Worm (Caenorhabditis elegans): ENCODE measurements around the gene Y36E3A.2.

Gene Y36E3A.2

ce11 chrV:15444188-15444587, 18.3 kb downstream of the Y36E3A.2 start, which contains the start of gene T26H5.11:
Gene T26H5.11 (minus strand): TSS chrV:15444288.
- no peak for TF ChIP-seq crh-2 (tag; optimal IDR thresholded peaks at IDR 0.05)
- TF ChIP-seq unc-55 (GFP tag; optimal IDR thresholded peaks at IDR 0.05): no peak
- TF ChIP-seq R02D3.7 (tag; optimal IDR thresholded peaks at IDR 0.05): no peak
- no peak for TF ChIP-seq ceh-16 (tag; optimal IDR thresholded peaks at IDR 0.05)
- TF ChIP-seq F13H6.1 (tag; optimal IDR thresholded peaks at IDR 0.05): no peak
- no peak for TF ChIP-seq nhr-25 (tag; optimal IDR thresholded peaks at IDR 0.05)
- no peak for TF ChIP-seq ztf-4 (tag; optimal IDR thresholded peaks at IDR 0.05)
- no peak for TF ChIP-seq Y55F3AM.14 (GFP tag; optimal IDR thresholded peaks at IDR 0.05)
- no peak for TF ChIP-seq gmeb-1 (tag; optimal IDR thresholded peaks at IDR 0.05)
- no peak for TF ChIP-seq elt-3 (tag; optimal IDR thresholded peaks at IDR 0.05)

- peak; percentile 29 for TF ChIP-seq fos-1 (tag; optimal IDR thresholded peaks at IDR 0.05)
- TF ChIP-seq mab-5 (tag; optimal IDR thresholded peaks at IDR 0.05): no peak
Observed at ce11 chrV:15444615-15445014, 18.8 kb downstream of the Y36E3A.2 start, which contains the start of gene T26H5.9. Gene T26H5.9 (plus strand): TSS chrV:15444916.

ce11 chrV:15445437-15445836, 19.6 kb downstream of the Y36E3A.2 start, which contains the start of gene srh-239:
Gene srh-239 (plus strand): TSS chrV:15445737.
- TF ChIP-seq F13H6.1 (tag; optimal IDR thresholded peaks at IDR 0.05): no peak
- TF ChIP-seq C34F6.9 (tag; optimal IDR thresholded peaks at IDR 0.05): no peak
- no peak for TF ChIP-seq nhr-23 (tag; optimal IDR thresholded peaks at IDR 0.05)
- no peak for TF ChIP-seq nhr-12 (tag; optimal IDR thresholded peaks at IDR 0.05)
- TF ChIP-seq lin-13 (GFP tag; optimal IDR thresholded peaks at IDR 0.05): no peak
- TF ChIP-seq ama-1 (optimal IDR thresholded peaks at IDR 0.05): no peak
- TF ChIP-seq gmeb-1 (tag; optimal IDR thresholded peaks at IDR 0.05): no peak
- TF ChIP-seq mbf-1 (tag; optimal IDR thresholded peaks at IDR 0.05): no peak
- no peak for TF ChIP-seq zag-1 (tag; optimal IDR thresholded peaks at IDR 0.05)
- no peak for TF ChIP-seq ceh-82 (tag; optimal IDR thresholded peaks at IDR 0.05)
- TF ChIP-seq nhr-10 (tag; optimal IDR thresholded peaks at IDR 0.05): no peak
- no peak for TF ChIP-seq Y55F3AM.14 (GFP tag; optimal IDR thresholded peaks at IDR 0.05)
- TF ChIP-seq ztf-1 (GFP tag; conservative IDR thresholded peaks at IDR 0.05): no peak
- TF ChIP-seq R02D3.7 (tag; optimal IDR thresholded peaks at IDR 0.05): no peak

ce11 chrV:15448408-15448807, 22.6 kb downstream of the Y36E3A.2 start, which contains the start of gene T26H5.4:
Gene T26H5.4 (minus strand): TSS chrV:15448701.
- TF ChIP-seq ceh-82 (tag; optimal IDR thresholded peaks at IDR 0.05): no peak
- TF ChIP-seq fos-1 (tag; optimal IDR thresholded peaks at IDR 0.05): peak; percentile 39

DNA sequence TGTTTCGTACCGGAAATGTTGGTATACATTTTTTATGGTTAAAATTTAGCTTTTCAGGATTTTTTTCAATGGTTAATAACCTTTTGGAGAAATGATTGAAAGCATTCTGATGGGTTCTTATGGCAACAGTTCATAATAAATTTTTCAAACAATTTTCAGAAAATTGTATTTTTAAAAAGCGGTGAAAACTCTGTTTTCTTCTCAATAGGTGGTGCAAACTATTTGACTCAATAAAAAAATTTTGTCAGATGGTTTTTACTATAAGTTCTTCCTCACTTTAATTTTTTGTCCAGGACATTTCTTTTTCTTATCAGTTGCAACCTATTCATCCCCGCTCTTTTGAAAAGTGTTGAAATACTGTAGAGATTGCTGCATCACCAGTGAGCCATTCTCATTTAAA, 23.0 kb downstream of the Y36E3A.2 start, which contains the start of gene T26H5.14:
TSS of gene T26H5.14 (plus strand) at position 301 of the 400 bp plus-strand sequence.
- no peak for TF ChIP-seq nhr-77 (tag; optimal IDR thresholded peaks at IDR 0.05)
- no peak for TF ChIP-seq aly-2 (tag; optimal IDR thresholded peaks at IDR 0.05)
- no peak for TF ChIP-seq zag-1 (tag; optimal IDR thresholded peaks at IDR 0.05)
- TF ChIP-seq sma-3 (GFP tag; optimal IDR thresholded peaks at IDR 0.05): no peak
- TF ChIP-seq nhr-6 (tag; optimal IDR thresholded peaks at IDR 0.05): no peak

- TF ChIP-seq fos-1 (tag; optimal IDR thresholded peaks at IDR 0.05) (no peak), lin-39 (tag; optimal IDR thresholded peaks at IDR 0.05) (no peak), nhr-10 (tag; optimal IDR thresholded peaks at IDR 0.05) (no peak), nhr-21 (tag; optimal IDR thresholded peaks at IDR 0.05) (no peak), nhr-12 (tag; optimal IDR thresholded peaks at IDR 0.05) (no peak), mab-5 (tag; optimal IDR thresholded peaks at IDR 0.05) (no peak), mdl-1 (tag; optimal IDR thresholded peaks at IDR 0.05) (no peak), elt-3 (tag; optimal IDR thresholded peaks at IDR 0.05) (no peak), sma-3 (GFP tag; optimal IDR thresholded peaks at IDR 0.05) (no peak), ztf-4 (tag; optimal IDR thresholded peaks at IDR 0.05) (no peak), ama-1 (optimal IDR thresholded peaks at IDR 0.05) (no peak), nhr-11 (tag; optimal IDR thresholded peaks at IDR 0.05) (no peak), nhr-25 (tag; optimal IDR thresholded peaks at IDR 0.05) (no peak), ceh-82 (tag; optimal IDR thresholded peaks at IDR 0.05) (no peak), snpc-4 (tag; optimal IDR thresholded peaks at IDR 0.05) (no peak), blmp-1 (tag; optimal IDR thresholded peaks at IDR 0.05; ENCODE audit: insufficient read depth) (no peak)
Observed at ce11 chrV:15451421-15451820, 25.6 kb downstream of the Y36E3A.2 start, which contains the start of gene srw-33. Gene srw-33 (minus strand): TSS chrV:15451521.

Data from whole organism, L2 larva.